Worm (Caenorhabditis elegans) whole organism, mixed stage, embryonic: Measurements from ENCODE around the gene clec-43.
"Not testable (repeated sequence)": the region's sequence is repeated elsewhere in the genome, so short reads cannot be mapped to it uniquely, and the experiment has no call there.

Source experiments
- M03D4.4 ChIP-seq: sonication (generic microtip); optimal IDR thresholded peaks from 2 replicates; lab custom pipeline; 2017; ENCODE audit warnings: mild to moderate bottlenecking, missing genetic modification characterization, missing compliant biosample characterization
- bed-3 ChIP-seq: fragments of 200-800 bp; sonication (Bioruptor generic); optimal IDR thresholded peaks from 3 replicates; lab custom pipeline; 2018; ENCODE audit warnings: mild to moderate bottlenecking, missing genetic modification characterization, moderate library complexity, missing compliant biosample characterization
- blmp-1 ChIP-seq: fragments of 150-350 bp; optimal IDR thresholded peaks from 2 replicates; lab custom pipeline; 2014; ENCODE audit warnings: missing biosample characterization, missing genetic modification characterization
- ceh-39 ChIP-seq: fragments of 150-350 bp; optimal IDR thresholded peaks from 2 replicates; lab custom pipeline; 2014; ENCODE audit warnings: missing biosample characterization, missing genetic modification characterization
- ceh-43 ChIP-seq: fragments of 200-800 bp; sonication (Bioruptor generic); optimal IDR thresholded peaks from 2 replicates; lab custom pipeline; 2018; ENCODE audit warnings: mild to moderate bottlenecking, missing genetic modification characterization, moderate library complexity, missing compliant biosample characterization
- ceh-83 ChIP-seq: fragments of 200-800 bp; sonication (Bioruptor generic); optimal IDR thresholded peaks from 2 replicates; lab custom pipeline; 2018; ENCODE audit warnings: mild to moderate bottlenecking, missing genetic modification characterization, missing compliant biosample characterization
- ces-1 ChIP-seq: fragments of 150-350 bp; optimal IDR thresholded peaks from 2 replicates; lab custom pipeline; 2014; ENCODE audit warnings: missing biosample characterization, missing genetic modification reagents, missing genetic modification characterization
- cnd-1 ChIP-seq: fragments of 200-800 bp; sonication (Bioruptor generic); optimal IDR thresholded peaks from 2 replicates; lab custom pipeline; 2018; ENCODE audit warnings: mild to moderate bottlenecking, missing genetic modification characterization, missing compliant biosample characterization
- elt-1 ChIP-seq: sonication (generic microtip); optimal IDR thresholded peaks from 2 replicates; lab custom pipeline; 2017; ENCODE audit warnings: missing genetic modification characterization, mild to moderate bottlenecking, missing compliant biosample characterization, antibody characterized with exemption, moderate library complexity, borderline replicate concordance; ENCODE audit not compliant: insufficient read depth
- flh-1 ChIP-seq: fragments of 200-800 bp; sonication (Bioruptor generic); optimal IDR thresholded peaks from 2 replicates; lab custom pipeline; 2018; ENCODE audit warnings: mild to moderate bottlenecking, missing genetic modification characterization, moderate library complexity, missing compliant biosample characterization
- ham-2 ChIP-seq: fragments of 200-800 bp; sonication (Bioruptor generic); optimal IDR thresholded peaks from 2 replicates; lab custom pipeline; 2018; ENCODE audit warnings: mild to moderate bottlenecking, missing genetic modification characterization, missing compliant biosample characterization
- hlh-1 ChIP-seq: fragments of 150-350 bp; optimal IDR thresholded peaks from 2 replicates; lab custom pipeline; 2014; ENCODE audit warnings: missing biosample characterization, missing genetic modification reagents, missing genetic modification characterization
- lin-13 ChIP-seq: fragments of 150-350 bp; optimal IDR thresholded peaks from 2 replicates; lab custom pipeline; 2014; ENCODE audit warnings: missing biosample characterization, missing genetic modification characterization
- lin-32 ChIP-seq: fragments of 200-800 bp; sonication (Bioruptor generic); optimal IDR thresholded peaks from 2 replicates; lab custom pipeline; 2018; ENCODE audit warnings: mild to moderate bottlenecking, missing genetic modification characterization, missing compliant biosample characterization
- lsy-2 ChIP-seq: fragments of 150-350 bp; optimal IDR thresholded peaks from 2 replicates; lab custom pipeline; 2014; ENCODE audit warnings: missing biosample characterization, missing genetic modification characterization
- mab-5 ChIP-seq: fragments of 150-350 bp; optimal IDR thresholded peaks from 2 replicates; lab custom pipeline; 2014; ENCODE audit warnings: missing biosample characterization, missing genetic modification characterization
- mls-2 ChIP-seq: sonication (generic microtip); optimal IDR thresholded peaks from 2 replicates; lab custom pipeline; 2016; ENCODE audit warnings: mild to moderate bottlenecking, missing genetic modification characterization, moderate library complexity, missing compliant biosample characterization
- nhr-12 ChIP-seq: fragments of 150-350 bp; optimal IDR thresholded peaks from 2 replicates; lab custom pipeline; 2014; ENCODE audit warnings: missing biosample characterization, missing genetic modification characterization
- nhr-2 ChIP-seq: fragments of 150-350 bp; optimal IDR thresholded peaks from 2 replicates; lab custom pipeline; 2014; ENCODE audit warnings: missing biosample characterization, missing genetic modification characterization
- nhr-237 ChIP-seq: fragments of 150-350 bp; optimal IDR thresholded peaks from 2 replicates; lab custom pipeline; 2014; ENCODE audit warnings: missing biosample characterization, missing genetic modification characterization
- nhr-28 ChIP-seq: fragments of 150-350 bp; optimal IDR thresholded peaks from 2 replicates; lab custom pipeline; 2014; ENCODE audit warnings: missing biosample characterization, missing genetic modification characterization
- pha-4 ChIP-seq: fragments of 150-350 bp; optimal IDR thresholded peaks from 2 replicates; lab custom pipeline; 2018; ENCODE audit warnings: missing biosample characterization, missing genetic modification reagents, missing genetic modification characterization
- sem-2 ChIP-seq: fragments of 200-800 bp; sonication (Bioruptor generic); optimal IDR thresholded peaks from 2 replicates; lab custom pipeline; 2018; ENCODE audit warnings: mild to moderate bottlenecking, missing genetic modification characterization, missing compliant biosample characterization
- snpc-4 ChIP-seq: fragments of 150-350 bp; optimal IDR thresholded peaks from 2 replicates; lab custom pipeline; 2014; ENCODE audit warnings: missing biosample characterization, missing genetic modification characterization
- sptf-1 ChIP-seq: sonication (generic microtip); optimal IDR thresholded peaks from 2 replicates; lab custom pipeline; 2017; ENCODE audit warnings: mild to moderate bottlenecking, missing genetic modification characterization, moderate library complexity, missing compliant biosample characterization
- tbx-8 ChIP-seq: fragments of 200-800 bp; sonication (Bioruptor generic); optimal IDR thresholded peaks from 2 replicates; lab custom pipeline; 2018; ENCODE audit warnings: mild to moderate bottlenecking, missing genetic modification characterization, moderate library complexity, missing compliant biosample characterization
- unc-120 ChIP-seq: sonication (generic microtip); optimal IDR thresholded peaks from 2 replicates; lab custom pipeline; 2017; ENCODE audit warnings: missing genetic modification characterization, missing compliant biosample characterization; ENCODE audit not compliant: poor library complexity, severe bottlenecking
- unc-62 ChIP-seq: fragments of 150-350 bp; optimal IDR thresholded peaks from 2 replicates; lab custom pipeline; 2014; ENCODE audit warnings: missing biosample characterization, missing genetic modification reagents, missing genetic modification characterization
- zip-8 ChIP-seq: fragments of 150-350 bp; optimal IDR thresholded peaks from 2 replicates; lab custom pipeline; 2014; ENCODE audit warnings: missing biosample characterization, missing genetic modification characterization

The clec-43 gene

DNA sequence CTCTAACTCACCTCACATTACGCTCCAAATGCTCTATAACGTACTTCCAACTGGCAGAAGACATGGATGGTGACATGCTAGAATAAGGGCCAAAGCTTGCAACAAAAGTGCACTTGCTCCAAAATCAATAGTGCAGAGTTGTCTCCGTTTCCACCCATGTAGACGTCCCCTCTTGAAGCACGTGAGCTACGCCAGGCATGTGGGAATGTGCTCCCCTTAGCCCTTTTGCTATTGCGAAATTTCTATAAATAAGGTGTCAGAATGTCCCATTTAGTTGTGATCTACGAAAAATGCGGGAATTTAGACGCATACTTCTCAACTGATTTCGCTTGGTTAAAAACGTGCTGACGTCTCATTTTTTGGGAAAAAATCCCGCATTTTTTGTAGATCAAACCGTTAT, 6.5 kb downstream of the clec-43 start:
- no peak for TF ChIP-seq ces-1
- no peak for TF ChIP-seq ceh-43 (GFP tag; lab: Kevin White, UChicago)
- TF ChIP-seq, all 35 proteins: peak for 0

DNA sequence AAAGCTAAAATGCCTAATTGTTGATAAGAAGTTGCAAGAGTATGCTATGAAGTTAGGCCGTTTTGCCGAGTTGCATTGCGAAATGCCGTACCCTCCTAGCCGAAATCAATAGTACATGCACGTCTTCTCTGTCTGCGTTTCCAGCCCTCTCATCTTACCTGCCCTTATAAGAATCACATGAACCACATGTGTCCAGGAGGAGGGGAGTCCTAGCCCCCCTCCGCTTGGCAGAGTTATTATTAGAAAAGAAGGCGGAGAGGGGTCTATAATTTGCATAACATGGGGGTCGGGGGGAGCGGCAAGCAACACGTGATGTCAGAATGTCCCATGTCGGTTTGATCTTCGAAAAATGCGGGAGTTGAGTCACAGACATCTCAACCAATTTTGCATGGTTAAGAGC, 9.2 kb downstream of the clec-43 start:
- TF ChIP-seq nhr-28 (tag; lab: Kevin White, UChicago) (no peak), mls-2 (tag; lab: Kevin White, UChicago) (no peak), sem-2 (no peak), unc-62 (GFP tag; lab: Kevin White, UChicago) (no peak), ceh-39 (tag; lab: Kevin White, UChicago) (no peak), pha-4 (tag; lab: Kevin White, UChicago) (no peak), snpc-4 (tag; lab: Kevin White, UChicago) (no peak), sptf-1 (no peak), nhr-2 (tag; lab: Kevin White, UChicago) (no peak), lin-13 (tag; lab: Kevin White, UChicago) (no peak)
- TF ChIP-seq, all 35 proteins: peak for 0

DNA sequence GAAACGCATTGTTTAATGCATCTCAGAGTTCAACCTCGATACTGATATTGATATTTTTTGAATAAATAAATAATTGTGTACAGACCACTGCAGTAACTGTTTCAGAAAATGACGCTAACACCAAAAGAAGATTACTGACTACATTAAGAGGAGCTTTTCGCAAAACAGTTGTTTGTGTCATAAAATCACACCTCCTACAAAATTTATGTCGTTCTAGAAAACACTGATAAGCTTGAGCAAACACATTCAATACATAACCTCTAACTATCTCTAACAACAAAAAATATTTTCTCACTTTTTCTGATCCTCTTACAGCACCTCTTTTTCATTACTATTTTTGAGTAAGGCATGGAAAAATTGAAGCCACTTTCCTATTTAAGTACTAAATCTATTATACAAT, 10.8 kb downstream of the clec-43 start, which contains the start of gene fbxc-7:
Gene fbxc-7, plus strand, starts transcription at position 301 of the 400 bp plus-strand sequence.
- not testable (repeated sequence) for TF ChIP-seq lin-32 (GFP tag; lab: Kevin White, UChicago); pha-4 (tag; lab: Kevin White, UChicago); nhr-237
- TF ChIP-seq, all 35 proteins: peak for 0; not testable (repeated sequence) for 35

DNA sequence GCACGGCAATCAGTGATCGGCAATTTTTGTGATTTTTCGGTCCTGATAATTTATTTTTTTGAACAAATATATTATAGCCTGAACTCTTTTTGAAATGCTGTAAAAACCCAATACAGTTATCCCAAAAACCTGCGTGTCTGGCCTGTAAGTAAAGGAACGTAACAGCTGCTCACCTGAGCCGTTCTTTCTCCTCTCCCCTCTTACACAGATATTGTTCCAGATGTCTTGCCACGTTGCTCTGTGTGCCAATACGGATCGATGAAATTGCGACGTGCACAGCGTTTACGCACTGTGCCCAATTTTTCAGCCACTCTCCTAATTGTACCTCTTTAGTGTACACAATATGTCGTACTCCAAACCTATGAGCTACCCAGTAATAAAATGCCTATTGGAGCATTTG, 14.8 kb downstream of the clec-43 start, which contains the start of gene sdz-4:
Gene sdz-4, plus strand, starts transcription at position 301 of the 400 bp plus-strand sequence.
- no peak for TF ChIP-seq ces-1
- TF ChIP-seq ceh-83 (GFP tag; lab: Kevin White, UChicago): no peak
- no peak for TF ChIP-seq unc-62 (GFP tag; lab: Kevin White, UChicago)
- no peak for TF ChIP-seq elt-1 (tag; lab: Kevin White, UChicago)
- TF ChIP-seq lsy-2 (tag; lab: Kevin White, UChicago): no peak
- no peak for TF ChIP-seq sptf-1

DNA sequence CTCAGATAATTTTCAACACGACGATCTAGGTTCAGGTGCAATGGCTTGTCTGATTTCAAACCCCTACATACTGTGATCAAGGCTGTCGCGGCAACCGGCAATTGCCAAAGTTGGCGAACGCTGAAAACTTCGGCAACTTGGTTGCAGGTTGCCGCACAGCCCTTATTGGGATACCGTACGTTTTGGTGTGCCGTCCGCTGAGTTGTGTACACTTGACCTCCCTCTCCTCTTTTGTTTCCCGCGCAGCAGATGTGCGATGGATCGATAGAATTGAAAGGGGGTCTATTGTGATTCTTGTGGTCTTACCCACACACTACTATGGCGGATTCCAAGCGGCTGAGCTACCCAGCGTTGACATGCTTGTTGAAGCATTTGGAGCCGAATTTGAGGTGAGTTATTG, 16.4 kb downstream of the clec-43 start, which contains the start of the genes C32B5.18 and C32B5.7:
Gene C32B5.18, plus strand, starts transcription at position 301 of the 400 bp plus-strand sequence.
Gene C32B5.7, plus strand, starts transcription at position 311 of the 400 bp plus-strand sequence.
- TF ChIP-seq zip-8 (tag; lab: Kevin White, UChicago) (no peak), M03D4.4 (tag; lab: Kevin White, UChicago) (no peak), unc-120 (tag; lab: Kevin White, UChicago) (no peak), flh-1 (no peak), lsy-2 (tag; lab: Kevin White, UChicago) (no peak), nhr-2 (tag; lab: Kevin White, UChicago) (peak; percentile 13), cnd-1 (tag; lab: Kevin White, UChicago) (peak; percentile 35), sptf-1 (no peak), blmp-1 (tag; lab: Kevin White, UChicago) (no peak), tbx-8 (no peak), nhr-12 (no peak), mab-5 (no peak), ceh-39 (tag; lab: Kevin White, UChicago) (peak; percentile 20), hlh-1 (tag; lab: Kevin White, UChicago) (no peak), lin-13 (tag; lab: Kevin White, UChicago) (no peak), nhr-237 (no peak)

DNA sequence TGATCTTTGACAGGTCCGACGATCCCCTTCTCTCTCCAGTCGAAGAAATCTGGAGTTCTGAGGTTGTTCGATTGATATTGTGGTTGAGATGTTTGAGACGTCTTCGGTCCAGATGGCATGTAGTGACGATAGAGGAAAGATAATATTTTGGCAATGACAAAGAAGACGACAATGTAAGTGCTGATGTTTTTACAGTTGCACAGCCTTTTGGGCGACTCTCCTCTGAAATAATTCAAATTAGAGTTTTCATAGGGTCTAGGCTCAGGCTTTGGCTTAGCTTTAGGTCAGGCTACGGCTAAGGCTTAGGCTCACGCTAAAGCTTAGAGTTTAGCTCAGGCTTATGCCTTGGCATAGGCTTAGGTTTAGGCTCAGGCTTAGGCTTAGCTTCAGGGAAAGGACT, 18.1 kb downstream of the clec-43 start, which contains the start of gene C32B5.13:
Gene C32B5.13, minus strand, starts transcription at position 101 of the 400 bp plus-strand sequence.
- TF ChIP-seq M03D4.4 (tag; lab: Kevin White, UChicago) (no peak), bed-3 (GFP tag; lab: Kevin White, UChicago) (no peak), ceh-83 (GFP tag; lab: Kevin White, UChicago) (no peak), pha-4 (tag; lab: Kevin White, UChicago) (no peak), nhr-28 (tag; lab: Kevin White, UChicago) (no peak), elt-1 (tag; lab: Kevin White, UChicago) (no peak), nhr-237 (no peak), ces-1 (no peak), flh-1 (no peak), ham-2 (GFP tag; lab: Kevin White, UChicago) (no peak)
- TF ChIP-seq, all 35 proteins: peak for 0
